Fruit fly (Drosophila melanogaster): ENCODE measurements around the gene fz2.

The fz2 gene

dm6 chr3L:19264141-19264487, 28.9 kb upstream of the fz2 start, which contains the start of gene Max (continued):
- TF ChIP-seq pfk (GFP tag; optimal IDR thresholded peaks at IDR 0.05) (no peak), Aef1 (GFP tag; IDR thresholded peaks at IDR 0.05) (peak; percentile 67), CG3407 (GFP tag; optimal IDR thresholded peaks at IDR 0.05) (peak; percentile 43), Ets65A (GFP tag) (peak; percentile 41), CG33557 (GFP tag; optimal IDR thresholded peaks at IDR 0.05) (peak; percentile 58), CG3847 (GFP tag; IDR thresholded peaks at IDR 0.05) (peak; percentile 79), Blimp-1 (GFP tag; optimal IDR thresholded peaks at IDR 0.05) (peak; percentile 70), tio (GFP tag; optimal IDR thresholded peaks at IDR 0.05) (no peak), CG18599 (GFP tag; optimal IDR thresholded peaks at IDR 0.05) (peak; percentile 79), hth (optimal IDR thresholded peaks at IDR 0.05) (no peak), Trl (optimal IDR thresholded peaks at IDR 0.05) (no peak), Trl (GFP tag; optimal IDR thresholded peaks at IDR 0.05) (no peak), CG12769 (tag; optimal IDR thresholded peaks at IDR 0.05) (peak; percentile 84), unpg (GFP tag; optimal IDR thresholded peaks at IDR 0.05) (peak; percentile 83), CG5953 (GFP tag; IDR thresholded peaks at IDR 0.05) (no peak), CG16815 (GFP tag; optimal IDR thresholded peaks at IDR 0.05) (no peak), hkb (optimal IDR thresholded peaks at IDR 0.05) (no peak), hkb (GFP tag; IDR thresholded peaks at IDR 0.05) (peak; percentile 79), CG11695 (GFP tag; IDR thresholded peaks at IDR 0.05) (peak; percentile 58; the same call in 1 of the 3 replicates), Dad (GFP tag; optimal IDR thresholded peaks at IDR 0.05) (no peak), NC2α (GFP tag; optimal IDR thresholded peaks at IDR 0.05) (no peak), CG4854 (GFP tag; optimal IDR thresholded peaks at IDR 0.05) (peak; percentile 3), E2f2 (GFP tag; IDR thresholded peaks at IDR 0.05) (peak; percentile 55; the same call in 1 of the 2 replicates), CG2116 (GFP tag; optimal IDR thresholded peaks at IDR 0.05) (peak; percentile 50), CG9727 (GFP tag; optimal IDR thresholded peaks at IDR 0.05) (peak; percentile 58), bowl (GFP tag; IDR thresholded peaks at IDR 0.05) (no peak; the same call in 1 of the 2 replicates), sens-2 (GFP tag; IDR thresholded peaks at IDR 0.05) (0 out of 2 replicates have a peak, but pooled peaks have one; percentile 20), CG6791 (GFP tag; IDR thresholded peaks at IDR 0.05; ENCODE audit: partially characterized antibody) (no peak), row (GFP tag; IDR thresholded peaks at IDR 0.05) (peak; percentile 89), eve (GFP tag; optimal IDR thresholded peaks at IDR 0.05) (no peak), twi (tag; optimal IDR thresholded peaks at IDR 0.05) (peak; percentile 53), bcd (GFP tag; optimal IDR thresholded peaks at IDR 0.05) (peak; percentile 67), CG17829 (tag; optimal IDR thresholded peaks at IDR 0.05) (peak; percentile 85), lbe (GFP tag; optimal IDR thresholded peaks at IDR 0.05) (peak; percentile 37), gcm (GFP tag; optimal IDR thresholded peaks at IDR 0.05) (peak; percentile 66), seq (GFP tag; IDR thresholded peaks at IDR 0.05) (peak; percentile 57; the same call in 1 of the 2 replicates), HmgD (GFP tag; optimal IDR thresholded peaks at IDR 0.05) (no peak), pita (GFP tag; optimal IDR thresholded peaks at IDR 0.05) (no peak), hb (GFP tag; IDR thresholded peaks at IDR 0.05; ENCODE audit: partially characterized antibody) (no peak), CG17612 (GFP tag; IDR thresholded peaks at IDR 0.05) (no peak), CG6689 (GFP tag; IDR thresholded peaks at IDR 0.05) (peak; percentile 80), CG10565 (GFP tag; optimal IDR thresholded peaks at IDR 0.05) (no peak), CG13894 (tag; optimal IDR thresholded peaks at IDR 0.05) (no peak), Abd-B (GFP tag; optimal IDR thresholded peaks at IDR 0.05) (peak; percentile 32), CkIIα-i1 (GFP tag; IDR thresholded peaks at IDR 0.05) (no peak), CG8944 (GFP tag; optimal IDR thresholded peaks at IDR 0.05) (no peak), stc (GFP tag; IDR thresholded peaks at IDR 0.05) (peak; percentile 49; the same call in 1 of the 2 replicates), trh (GFP tag; optimal IDR thresholded peaks at IDR 0.05) (no peak), TFAM (GFP tag; optimal IDR thresholded peaks at IDR 0.05) (no peak), Myb (GFP tag; optimal IDR thresholded peaks at IDR 0.05) (no peak), Nf-YC (tag; optimal IDR thresholded peaks at IDR 0.05) (no peak), Bdp1 (GFP tag; optimal IDR thresholded peaks at IDR 0.05) (peak; percentile 24), insv (GFP tag; optimal IDR thresholded peaks at IDR 0.05) (peak in 1 of 2 experiments; percentile 37)
